Worm (Caenorhabditis elegans): Measurements from ENCODE around the gene M03F8.1.

ce11 chrV:5928006-5928405, 23.2 kb upstream of the M03F8.1 start:
- TF ChIP-seq ama-1 (optimal IDR thresholded peaks at IDR 0.05) (no peak), unc-39 (tag; optimal IDR thresholded peaks at IDR 0.05) (no peak), lin-39 (tag; optimal IDR thresholded peaks at IDR 0.05) (no peak), fkh-2 (tag; optimal IDR thresholded peaks at IDR 0.05) (no peak), sea-2 (GFP tag; optimal IDR thresholded peaks at IDR 0.05) (no peak), nhr-77 (tag; optimal IDR thresholded peaks at IDR 0.05) (no peak), egl-27 (tag; optimal IDR thresholded peaks at IDR 0.05) (no peak), ceh-28 (tag; optimal IDR thresholded peaks at IDR 0.05) (no peak), fkh-10 (GFP tag; optimal IDR thresholded peaks at IDR 0.05) (no peak), lsy-12 (tag; optimal IDR thresholded peaks at IDR 0.05) (no peak), snpc-4 (tag; optimal IDR thresholded peaks at IDR 0.05) (no peak), tbx-2 (tag; optimal IDR thresholded peaks at IDR 0.05) (no peak)

All from whole organism, L3 larva.